Worm (Caenorhabditis elegans) whole organism, L3 larva: ENCODE data around the gene F47D12.3.

Experiments
- ceh-28 ChIP-seq: fragments of 150-350 bp; optimal IDR thresholded peaks from 2 replicates; lab custom pipeline; 2014; ENCODE audit warnings: missing biosample characterization, missing genetic modification reagents, missing genetic modification characterization
- elt-1 ChIP-seq: fragments of 150-350 bp; optimal IDR thresholded peaks from 2 replicates; lab custom pipeline; 2014; ENCODE audit warnings: missing biosample characterization, missing genetic modification characterization
- nhr-237 ChIP-seq: fragments of 150-350 bp; optimal IDR thresholded peaks from 2 replicates; lab custom pipeline; 2014; ENCODE audit warnings: missing biosample characterization, missing genetic modification characterization
- ztf-11 ChIP-seq: fragments of 150-350 bp; optimal IDR thresholded peaks from 2 replicates; lab custom pipeline; 2014; ENCODE audit warnings: missing biosample characterization, missing genetic modification characterization

DNA sequence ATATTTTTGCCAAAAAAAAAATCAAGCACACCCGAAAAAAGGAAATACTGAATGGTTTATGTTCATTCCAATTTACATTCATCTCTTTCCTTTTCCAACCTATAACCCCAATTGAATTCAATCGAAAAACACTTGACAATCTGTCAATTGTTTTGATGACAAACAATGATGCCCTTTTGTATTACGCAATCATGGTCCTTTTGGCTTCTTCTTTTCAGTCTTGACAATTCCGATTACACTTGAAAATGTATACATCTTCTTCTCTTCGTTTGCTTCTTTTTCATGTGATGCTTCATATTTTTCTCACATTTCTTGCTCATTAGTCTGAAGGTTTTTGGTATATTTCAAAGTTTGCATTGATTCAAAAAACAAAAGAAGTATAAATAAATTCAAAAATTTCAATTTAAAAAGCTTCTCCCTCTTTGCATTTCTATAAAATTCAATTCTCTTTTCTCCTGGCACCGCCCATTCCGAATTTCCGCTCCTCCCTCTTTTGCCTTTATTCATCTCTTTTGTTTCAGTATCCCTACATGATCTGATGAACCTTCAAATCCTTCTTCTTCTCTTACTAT, 33.0 kb downstream of the F47D12.3 start, which contains the start of gene C56G2.4:
- TF ChIP-seq nhr-237 (tag; lab: Kevin White, UChicago): no peak
- TF ChIP-seq ztf-11 (tag; lab: Kevin White, UChicago): no peak
- no peak for TF ChIP-seq elt-1 (tag; lab: Kevin White, UChicago)
- no peak for TF ChIP-seq ceh-28 (tag; lab: Kevin White, UChicago)
